Worm (Caenorhabditis elegans) whole organism, young adult: Measurements from ENCODE around the gene mca-2.

Experiments used
- B0336.3 ChIP-seq: fragments of 200-800 bp; sonication (Bioruptor generic); IDR thresholded peaks from 2 replicates; pipeline ENCODE4 v1.3.6; 2022; ENCODE audit warnings: missing genetic modification characterization, missing compliant biosample characterization
- F22D6.2 ChIP-seq: sonication (generic microtip); optimal IDR thresholded peaks from 2 replicates; lab custom pipeline; 2016; ENCODE audit warnings: mild to moderate bottlenecking, missing genetic modification characterization, missing compliant biosample characterization
- F52B5.7 ChIP-seq: sonication (generic microtip); optimal IDR thresholded peaks from 2 replicates; lab custom pipeline; 2016; ENCODE audit warnings: mild to moderate bottlenecking, missing genetic modification characterization, missing compliant biosample characterization
- Y95B8A.8 ChIP-seq: fragments of 200-800 bp; sonication (Bioruptor generic); IDR thresholded peaks from 2 replicates; pipeline ENCODE4 v1.3.6; 2022; ENCODE audit warnings: missing genetic modification reagents, missing genetic modification characterization, missing compliant biosample characterization
- ceh-100 ChIP-seq: fragments of 200-800 bp; sonication (Bioruptor generic); IDR thresholded peaks from 2 replicates; pipeline ENCODE4 v1.3.6; 2022; ENCODE audit warnings: missing genetic modification reagents, missing genetic modification characterization, missing compliant biosample characterization
- him-1 ChIP-seq: sonication (generic microtip); optimal IDR thresholded peaks from 2 replicates; lab custom pipeline; 2016; ENCODE audit warnings: missing genotype, missing genetic modification reagents, missing genetic modification characterization, missing compliant biosample characterization
- hmg-1.2 ChIP-seq: fragments of 200-800 bp; sonication (Bioruptor generic); IDR thresholded peaks from 2 replicates; pipeline ENCODE4 v1.3.6; 2022; ENCODE audit warnings: missing genetic modification reagents, missing genetic modification characterization, missing compliant biosample characterization
- madf-10 ChIP-seq: sonication (generic microtip); optimal IDR thresholded peaks from 2 replicates; lab custom pipeline; 2016; ENCODE audit warnings: mild to moderate bottlenecking, missing genetic modification characterization, missing compliant biosample characterization
- madf-6 ChIP-seq: fragments of 200-800 bp; sonication (Bioruptor generic); IDR thresholded peaks from 2 replicates; pipeline ENCODE4 v1.3.6; 2022; ENCODE audit warnings: missing genetic modification reagents, missing genetic modification characterization, missing compliant biosample characterization
- repo-1 ChIP-seq: sonication (generic microtip); optimal IDR thresholded peaks from 2 replicates; lab custom pipeline; 2017; ENCODE audit warnings: mild to moderate bottlenecking, missing genetic modification characterization, missing compliant biosample characterization
- zfh-2 ChIP-seq: fragments of 200-800 bp; sonication (Bioruptor generic); conservative IDR thresholded peaks from 2 replicates; pipeline ENCODE4 v1.3.6; 2022; ENCODE audit warnings: missing genetic modification reagents, missing genetic modification characterization, missing compliant biosample characterization
- ztf-28 ChIP-seq: fragments of 200-800 bp; sonication (Bioruptor generic); IDR thresholded peaks from 2 replicates; pipeline ENCODE4 v1.3.6; 2022; ENCODE audit warnings: missing genetic modification reagents, missing genetic modification characterization, missing compliant biosample characterization

Gene mca-2

DNA sequence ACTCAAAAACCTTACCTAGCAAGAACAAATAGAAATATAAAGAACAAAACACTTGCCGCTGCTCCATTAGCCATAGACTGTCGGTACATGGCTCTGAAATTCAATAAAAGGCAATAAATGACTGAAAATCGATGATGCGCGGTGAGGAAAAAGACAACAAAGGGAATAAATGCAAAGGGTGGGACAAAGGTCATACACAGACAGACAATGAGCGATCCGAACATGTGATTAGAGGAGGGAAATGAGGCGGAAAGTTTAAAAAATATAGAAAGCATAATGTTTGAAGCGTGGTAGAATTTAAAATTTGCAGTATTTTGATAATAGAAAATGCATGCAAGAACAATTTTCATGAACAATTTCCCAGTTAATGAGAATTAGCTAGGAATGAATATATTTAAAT lies 56.7 kb downstream of the mca-2 start, which contains the start of gene C54E4.12:
Gene C54E4.12 (minus strand): TSS at position 101 of the 400 bp plus-strand sequence.
- TF ChIP-seq F52B5.7 (tag; lab: Kevin White, UChicago) (no peak), ceh-100 (GFP tag; lab: Robert Waterston, UW) (no peak), repo-1 (tag; lab: Kevin White, UChicago) (no peak), madf-6 (GFP tag; lab: Robert Waterston, UW) (no peak), B0336.3 (GFP tag; lab: Robert Waterston, UW) (no peak), ztf-28 (GFP tag; lab: Robert Waterston, UW) (no peak), zfh-2 (no peak), F22D6.2 (tag; lab: Kevin White, UChicago) (no peak), Y95B8A.8 (GFP tag; lab: Robert Waterston, UW) (no peak), madf-10 (no peak), hmg-1.2 (GFP tag; lab: Robert Waterston, UW) (no peak), him-1 (tag; lab: Kevin White, UChicago) (no peak)
